Worm (Caenorhabditis elegans): ENCODE results near the gene ketn-1.

DNA sequence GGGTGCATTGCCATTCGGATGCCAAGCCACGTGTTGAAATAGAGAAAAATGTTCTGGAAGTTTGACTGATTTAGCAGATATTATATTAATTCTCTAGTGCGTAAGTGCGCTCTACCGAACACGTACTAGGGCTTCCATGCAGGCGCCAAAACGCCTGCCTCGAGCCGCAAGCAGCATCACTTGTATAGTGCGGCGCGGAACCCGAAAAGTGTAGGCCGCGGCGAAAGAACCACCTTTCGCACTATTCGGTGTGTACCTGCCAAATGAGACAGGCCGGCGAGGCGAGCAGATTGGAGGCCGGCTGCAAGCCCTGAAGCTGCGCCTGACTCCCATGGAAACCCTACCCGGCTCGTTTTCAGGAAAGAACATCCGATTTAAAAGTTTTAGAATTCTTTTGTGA lies 68.1 kb downstream of the ketn-1 start:
- TF ChIP-seq ama-1 (optimal IDR thresholded peaks at IDR 0.05) (no peak), aly-1 (tag; optimal IDR thresholded peaks at IDR 0.05) (no peak), flt-1 (GFP tag; IDR thresholded peaks at IDR 0.05) (no peak), tbx-11 (GFP tag; IDR thresholded peaks at IDR 0.05) (no peak), scrt-1 (GFP tag; IDR thresholded peaks at IDR 0.05) (no peak), ceh-13 (GFP tag; optimal IDR thresholded peaks at IDR 0.05) (no peak), ets-7 (tag; optimal IDR thresholded peaks at IDR 0.05) (no peak)

All from whole organism, early embryonic.